Fruit fly (Drosophila melanogaster) whole organism, adult: Measurements from ENCODE around the gene TwdlY.

ENCODE experiments used
- CG12768 ChIP-seq: fragments of 200-800 bp; sonication (Bioruptor generic); optimal IDR thresholded peaks from 2 replicates; lab custom pipeline; 2017; ENCODE audit warnings: missing biosample characterization, missing genetic modification characterization, mild to moderate bottlenecking, moderate library complexity, missing genetic modification reagents
- CG14711 ChIP-seq: fragments of 200-800 bp; sonication (Bioruptor generic); optimal IDR thresholded peaks from 2 replicates; lab custom pipeline; 2018; ENCODE audit warnings: missing biosample characterization, mild to moderate bottlenecking, missing genetic modification characterization, moderate library complexity
- Clk ChIP-seq: fragments of 200-800 bp; sonication (Bioruptor generic); optimal IDR thresholded peaks from 2 replicates; lab custom pipeline; 2017; ENCODE audit warnings: missing biosample characterization, missing genetic modification characterization
- Crg-1 ChIP-seq: fragments of 200-800 bp; sonication (Bioruptor generic); optimal IDR thresholded peaks from 2 replicates; lab custom pipeline; 2016; ENCODE audit warnings: missing biosample characterization, missing genetic modification characterization
- Mnt ChIP-seq: fragments of 200-800 bp; sonication (Bioruptor generic); optimal IDR thresholded peaks from 2 replicates; lab custom pipeline; 2016; ENCODE audit warnings: missing biosample characterization, mild to moderate bottlenecking, missing genetic modification characterization
- ovo ChIP-seq: fragments of 200-800 bp; sonication (Bioruptor generic); optimal IDR thresholded peaks from 2 replicates; lab custom pipeline; 2016; ENCODE audit warnings: missing biosample characterization, missing genetic modification characterization

DNA sequence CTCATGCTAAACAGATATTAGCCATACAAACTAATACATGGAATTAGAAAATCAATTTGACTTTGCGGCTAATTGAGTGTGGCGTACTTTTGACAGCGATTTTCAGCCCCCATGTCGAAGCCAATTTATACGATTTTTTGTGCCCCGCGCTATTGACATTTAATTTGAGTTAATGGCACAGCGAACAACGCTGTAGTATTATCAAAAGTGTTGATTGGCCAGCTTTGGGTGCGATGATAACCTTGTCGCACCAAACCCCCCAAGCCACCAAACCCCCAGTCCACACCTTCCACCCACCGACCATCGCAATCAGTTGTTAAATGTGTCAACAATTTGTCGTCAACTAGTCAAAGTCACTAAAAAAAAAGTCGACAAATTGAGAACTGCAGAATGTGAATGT, 14.6 kb downstream of the TwdlY start:
- TF ChIP-seq Mnt (GFP tag; lab: Kevin White, UChicago) (peak; percentile 5), Clk (no peak), Crg-1 (no peak), ovo (GFP tag; lab: Kevin White, UChicago) (no peak), CG12768 (no peak), CG14711 (tag; lab: Kevin White, UChicago) (no peak)
